Worm (Caenorhabditis elegans) whole organism, L1 larva: Measurements from ENCODE around the gene K03A11.4.

Experiments
- Y116A8C.19 ChIP-seq: sonication (generic microtip); optimal IDR thresholded peaks from 2 replicates; lab custom pipeline; 2016; ENCODE audit warnings: missing compliant biosample characterization, missing genetic modification characterization, borderline replicate concordance
- ama-1 ChIP-seq: fragments of 150-350 bp; optimal IDR thresholded peaks from 2 replicates; lab custom pipeline; 2014
- ceh-8 ChIP-seq: fragments of 200-800 bp; sonication (Bioruptor generic); optimal IDR thresholded peaks from 2 replicates; lab custom pipeline; 2018; ENCODE audit warnings: mild to moderate bottlenecking, missing genetic modification characterization, moderate library complexity, missing compliant biosample characterization
- fos-1 ChIP-seq: fragments of 150-350 bp; optimal IDR thresholded peaks from 2 replicates; lab custom pipeline; 2014; ENCODE audit warnings: missing biosample characterization, missing genetic modification characterization
- mdl-1 ChIP-seq, 2 experiments: fragments of 150-350 bp; optimal IDR thresholded peaks; 2 replicates each; lab custom pipeline; 2014 to 2017; ENCODE audit warnings: missing biosample characterization in 2 of 2, missing genetic modification characterization in 2 of 2, inconsistent platforms in 1 of 2
- nhr-11 ChIP-seq: fragments of 150-350 bp; optimal IDR thresholded peaks from 2 replicates; lab custom pipeline; 2014; ENCODE audit warnings: missing biosample characterization, missing genetic modification characterization
- nhr-12 ChIP-seq: sonication (generic microtip); optimal IDR thresholded peaks from 2 replicates; lab custom pipeline; 2017; ENCODE audit warnings: missing biosample characterization, missing genetic modification characterization
- pqm-1 ChIP-seq: sonication (generic microtip); optimal IDR thresholded peaks from 3 replicates; lab custom pipeline; 2017; ENCODE audit warnings: missing biosample characterization, missing genetic modification characterization
- sox-4 ChIP-seq: sonication (generic microtip); optimal IDR thresholded peaks from 2 replicates; lab custom pipeline; 2016; ENCODE audit warnings: missing genetic modification characterization, missing compliant biosample characterization
- tbx-2 ChIP-seq: sonication (generic microtip); optimal IDR thresholded peaks from 2 replicates; lab custom pipeline; 2016; ENCODE audit warnings: missing genetic modification characterization, missing compliant biosample characterization
- unc-30 ChIP-seq: sonication (generic microtip); optimal IDR thresholded peaks from 2 replicates; lab custom pipeline; 2017; ENCODE audit warnings: missing biosample characterization, missing genetic modification characterization

DNA sequence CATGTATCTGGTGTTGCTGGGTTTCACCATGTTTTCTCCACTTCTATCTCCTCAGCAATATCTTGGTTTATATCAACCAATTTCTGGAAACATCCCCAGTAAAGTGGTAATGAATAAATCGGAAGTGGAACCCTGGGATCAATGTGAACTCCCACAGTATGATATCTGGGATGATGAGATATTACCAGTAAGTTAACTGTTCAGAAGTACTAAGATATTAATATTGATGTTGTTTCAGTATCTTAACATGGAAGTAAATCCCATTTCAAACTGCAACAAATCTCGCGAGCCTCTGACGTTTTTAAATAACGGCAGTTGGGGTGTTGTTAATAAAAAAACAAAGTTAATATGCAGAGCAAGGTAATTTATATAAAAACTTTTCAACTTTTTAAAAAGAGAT is 13.2 kb downstream of the K03A11.4 start:
- TF ChIP-seq sox-4 (no peak), unc-30 (no peak), ama-1 (lab: Kevin White, UChicago) (no peak), nhr-12 (tag; lab: Kevin White, UChicago) (no peak), nhr-11 (no peak), mdl-1 (tag; optimal IDR thresholded peaks at IDR 0.05; lab: Kevin White, UChicago) (no peak), tbx-2 (tag; lab: Kevin White, UChicago) (no peak), ceh-8 (GFP tag; lab: Kevin White, UChicago) (no peak), fos-1 (tag; lab: Kevin White, UChicago) (no peak), pqm-1 (no peak), Y116A8C.19 (tag; lab: Kevin White, UChicago) (no peak)
